Worm (Caenorhabditis elegans) whole organism, late embryonic: ENCODE data around the gene npr-15.

Experiments
- dmd-4 ChIP-seq: sonication (generic microtip); optimal IDR thresholded peaks from 2 replicates; lab custom pipeline; 2016; ENCODE audit warnings: borderline replicate concordance, missing genetic modification characterization, missing compliant biosample characterization
- pag-3 ChIP-seq: sonication (generic microtip); optimal IDR thresholded peaks from 2 replicates; lab custom pipeline; 2016; ENCODE audit warnings: missing compliant biosample characterization, missing genetic modification characterization, borderline replicate concordance
- pax-1 ChIP-seq: fragments of 150-350 bp; optimal IDR thresholded peaks from 2 replicates; lab custom pipeline; 2014; ENCODE audit warnings: missing biosample characterization, missing genetic modification characterization
- pha-4 ChIP-seq: fragments of 150-350 bp; optimal IDR thresholded peaks from 2 replicates; lab custom pipeline; 2018; ENCODE audit warnings: missing biosample characterization, missing genetic modification reagents, missing genetic modification characterization
- ref-2 ChIP-seq: sonication (generic microtip); optimal IDR thresholded peaks from 2 replicates; lab custom pipeline; 2016; ENCODE audit warnings: missing genetic modification characterization, missing compliant biosample characterization

DNA sequence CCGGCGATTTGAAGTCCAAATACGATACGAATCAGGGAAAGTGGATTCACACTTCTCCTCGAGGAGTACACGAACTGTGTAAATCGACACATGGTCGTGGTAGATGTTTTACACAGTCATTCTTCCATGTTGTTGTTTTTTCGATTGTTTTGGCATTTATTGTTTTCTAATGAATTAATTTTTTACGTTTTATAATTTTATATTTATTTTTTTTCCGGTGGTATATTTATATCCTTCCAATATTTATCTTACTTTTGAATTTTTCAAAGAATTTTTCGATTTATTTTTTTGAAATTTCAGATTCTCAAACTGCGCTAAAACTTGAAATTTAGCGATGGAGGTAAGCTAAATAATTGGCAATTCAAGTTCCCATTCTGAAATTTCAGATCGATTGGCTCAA is 18.7 kb upstream of the npr-15 start, which contains the start of gene nrde-1:
- TF ChIP-seq pha-4 (tag; lab: Kevin White, UChicago) = no peak
- no peak for TF ChIP-seq pag-3 (tag; lab: Kevin White, UChicago)
- TF ChIP-seq ref-2 = no peak
- TF ChIP-seq pax-1 (tag; lab: Kevin White, UChicago) = no peak
- no peak for TF ChIP-seq dmd-4 (tag; lab: Kevin White, UChicago)
